Worm (Caenorhabditis elegans) whole organism, early embryonic: ENCODE data around the gene srbc-45.
A peak's percentile ranks its signal among the peaks of the same experiment; 100 is the strongest.

ENCODE experiments used
- B0310.2 ChIP-seq: sonication (generic microtip); optimal IDR thresholded peaks from 2 replicates; lab custom pipeline; 2016; ENCODE audit warnings: mild to moderate bottlenecking, missing genetic modification characterization, missing compliant biosample characterization
- ama-1 ChIP-seq: fragments of 150-350 bp; optimal IDR thresholded peaks from 2 replicates; lab custom pipeline; 2014
- ceh-36 ChIP-seq: sonication (generic microtip); optimal IDR thresholded peaks from 2 replicates; lab custom pipeline; 2016; ENCODE audit warnings: missing genetic modification characterization, inconsistent platforms, missing compliant biosample characterization
- flt-1 ChIP-seq: fragments of 200-800 bp; sonication (Bioruptor generic); IDR thresholded peaks from 2 replicates; pipeline ENCODE4 v1.3.6; 2022; ENCODE audit warnings: missing genetic modification characterization, missing compliant biosample characterization
- hmg-4 ChIP-seq: fragments of 200-800 bp; sonication (Bioruptor generic); optimal IDR thresholded peaks from 2 replicates; lab custom pipeline; 2018; ENCODE audit warnings: mild to moderate bottlenecking, missing genetic modification characterization, missing compliant biosample characterization
- pes-1 ChIP-seq: fragments of 200-800 bp; sonication (Bioruptor generic); IDR thresholded peaks from 2 replicates; pipeline ENCODE4 v1.3.6; 2022; ENCODE audit warnings: missing genetic modification reagents, missing genetic modification characterization, missing compliant biosample characterization
- scrt-1 ChIP-seq: fragments of 200-800 bp; sonication (Bioruptor generic); IDR thresholded peaks from 2 replicates; pipeline ENCODE4 v1.3.6; 2022; ENCODE audit warnings: missing genetic modification characterization, missing compliant biosample characterization
- sea-1 ChIP-seq: fragments of 200-800 bp; sonication (Bioruptor generic); conservative IDR thresholded peaks from 2 replicates; pipeline ENCODE4 v1.3.6; 2022; ENCODE audit warnings: missing genetic modification characterization, missing compliant biosample characterization
- tbx-11 ChIP-seq: fragments of 200-800 bp; sonication (Bioruptor generic); IDR thresholded peaks from 2 replicates; pipeline ENCODE4 v1.3.6; 2022; ENCODE audit warnings: missing genetic modification characterization, missing compliant biosample characterization
- tbx-37 ChIP-seq: fragments of 200-800 bp; sonication (Bioruptor generic); conservative IDR thresholded peaks from 2 replicates; pipeline ENCODE4 v1.3.6; 2022; ENCODE audit warnings: missing genetic modification reagents, missing genetic modification characterization, missing compliant biosample characterization
- tra-4 ChIP-seq: sonication (generic microtip); optimal IDR thresholded peaks from 2 replicates; lab custom pipeline; 2017; ENCODE audit warnings: missing genetic modification characterization, missing compliant biosample characterization

ce11 chrV:12814481-12814882 is 11.1 kb downstream of the srbc-45 start:
- TF ChIP-seq ceh-36 (no peak), ama-1 (no peak), sea-1 (GFP tag; lab: Robert Waterston, UW) (no peak), scrt-1 (GFP tag; lab: Robert Waterston, UW) (no peak), tbx-11 (no peak), tra-4 (no peak), tbx-37 (GFP tag; lab: Robert Waterston, UW) (no peak), pes-1 (GFP tag; lab: Robert Waterston, UW) (no peak), hmg-4 (GFP tag; lab: Kevin White, UChicago) (peak; percentile 52), B0310.2 (tag; lab: Kevin White, UChicago) (no peak), flt-1 (GFP tag; lab: Robert Waterston, UW) (no peak)
